Worm (Caenorhabditis elegans): ENCODE results near the gene R02D5.8.

DNA sequence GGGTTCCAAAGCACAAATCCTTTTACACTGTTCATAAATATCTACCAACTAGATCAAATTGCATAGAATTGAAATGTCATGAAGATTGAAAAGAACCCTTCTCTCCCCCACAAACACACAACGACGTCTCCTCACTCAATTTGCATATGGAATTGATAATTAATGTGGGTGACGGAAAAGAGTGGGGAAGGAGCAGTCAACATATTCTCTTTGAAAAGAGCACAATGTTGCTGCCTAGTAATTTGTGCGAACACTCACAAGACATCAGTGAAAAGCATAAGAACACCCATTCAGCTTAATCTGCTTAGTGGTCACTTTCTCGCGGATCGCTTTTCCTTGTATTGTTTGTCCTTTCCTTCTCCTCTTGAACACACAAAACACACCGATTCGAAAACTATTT is 22.7 kb downstream of the R02D5.8 start:
- TF ChIP-seq snpc-4 (tag; optimal IDR thresholded peaks at IDR 0.05) = no peak
- TF ChIP-seq lin-15B (tag; optimal IDR thresholded peaks at IDR 0.05) = no peak
- TF ChIP-seq ceh-32 (tag; optimal IDR thresholded peaks at IDR 0.05; ENCODE audit: poor library complexity) = no peak
- TF ChIP-seq egl-27 (tag; optimal IDR thresholded peaks at IDR 0.05) = no peak
- no peak for TF ChIP-seq aha-1 (tag)
- TF ChIP-seq F44E2.7 (GFP tag; IDR thresholded peaks at IDR 0.05) = no peak
- TF ChIP-seq egl-43 (GFP tag; IDR thresholded peaks at IDR 0.05) = no peak
- TF ChIP-seq ZK337.2 (GFP tag; IDR thresholded peaks at IDR 0.05) = no peak
- TF ChIP-seq nhr-28 (tag; optimal IDR thresholded peaks at IDR 0.05) = no peak
- no peak for TF ChIP-seq ztf-11 (tag; optimal IDR thresholded peaks at IDR 0.05)
- no peak for TF ChIP-seq R02D3.7 (tag; optimal IDR thresholded peaks at IDR 0.05)
- no peak for TF ChIP-seq mdl-1 (tag; optimal IDR thresholded peaks at IDR 0.05)
- no peak for TF ChIP-seq ama-1 (optimal IDR thresholded peaks at IDR 0.05)
- TF ChIP-seq unc-62 (GFP tag; optimal IDR thresholded peaks at IDR 0.05 in 1 of 2) = peak in 1 of 2 experiments; percentile 58
- no peak for TF ChIP-seq unc-62 (tag; optimal IDR thresholded peaks at IDR 0.05)

All from whole organism, L4 larva.